Worm (Caenorhabditis elegans): ENCODE results near the gene Y42A5A.1.

Gene Y42A5A.1

DNA sequence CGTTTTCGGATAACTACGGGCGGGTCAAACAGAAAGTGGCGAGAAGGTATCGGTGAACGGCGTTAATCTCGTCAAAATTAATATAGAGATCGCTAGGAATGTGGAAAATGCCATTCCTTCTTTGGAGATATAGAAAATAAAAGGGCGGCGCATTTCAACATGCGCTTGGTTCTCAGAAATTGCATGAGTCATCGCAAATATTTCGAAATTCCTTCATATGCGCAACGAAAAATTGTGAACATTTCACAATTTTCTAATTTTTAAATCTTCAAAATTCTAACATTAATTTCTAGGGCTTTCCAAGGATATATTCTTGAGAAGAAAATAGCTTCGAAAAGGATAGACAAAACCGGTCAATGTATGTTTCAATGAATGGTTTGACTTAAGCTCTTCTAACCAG, 8.9 kb upstream of the Y42A5A.1 start:
- TF ChIP-seq unc-55 (GFP tag; optimal IDR thresholded peaks at IDR 0.05) = peak; percentile 18
- TF ChIP-seq blmp-1 (tag; optimal IDR thresholded peaks at IDR 0.05; ENCODE audit: insufficient read depth) = no peak
- no peak for TF ChIP-seq lin-11 (tag; optimal IDR thresholded peaks at IDR 0.05)
- TF ChIP-seq nhr-6 (tag; optimal IDR thresholded peaks at IDR 0.05) = no peak

DNA sequence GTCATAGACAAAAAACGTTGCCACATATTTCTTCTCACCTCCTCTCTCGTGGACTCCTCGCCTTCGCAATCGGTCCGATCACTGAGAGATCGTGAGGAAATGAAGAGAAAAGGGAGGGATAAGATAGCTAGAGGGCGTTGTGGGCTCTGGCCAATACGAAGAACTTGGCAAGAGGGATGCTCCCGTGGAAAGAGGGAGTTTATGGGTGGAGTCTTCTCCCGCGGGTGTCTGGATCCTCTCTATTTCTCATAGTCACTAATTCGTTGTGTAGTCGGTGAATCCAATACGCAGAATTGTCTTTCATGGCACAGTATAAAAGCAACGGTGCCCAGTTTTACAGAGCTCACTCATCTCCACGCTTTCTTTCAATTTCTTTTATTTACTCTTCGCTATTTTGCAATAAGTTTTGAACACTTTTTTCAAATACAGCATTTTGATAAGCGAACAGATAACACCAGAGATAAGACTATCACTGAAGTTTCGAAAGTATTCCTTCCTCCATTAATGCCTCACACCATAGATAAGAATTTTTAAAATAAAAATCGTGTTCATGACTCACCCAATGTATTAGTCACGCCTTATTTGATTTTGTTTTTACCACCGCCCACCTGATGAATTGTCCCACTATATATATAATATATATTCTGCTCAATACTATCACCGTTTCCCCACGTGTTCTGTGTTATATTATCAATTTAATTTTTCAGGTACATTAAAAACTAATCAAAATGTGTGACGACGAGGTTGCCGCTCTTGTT, 7.2 kb upstream of the Y42A5A.1 start, which contains the start of gene act-1:
act-1 (plus strand) TSS at position 708 of the 758 bp plus-strand sequence.
- TF ChIP-seq lin-13 (GFP tag; optimal IDR thresholded peaks at IDR 0.05) (no peak), nhr-21 (tag; optimal IDR thresholded peaks at IDR 0.05) (no peak), sma-9 (GFP tag; optimal IDR thresholded peaks at IDR 0.05) (peak; percentile 60), sma-9 (tag; optimal IDR thresholded peaks at IDR 0.05) (no peak), sem-4 (tag; optimal IDR thresholded peaks at IDR 0.05) (peak; percentile 9), fos-1 (tag; optimal IDR thresholded peaks at IDR 0.05) (peak; percentile 96), lsy-2 (tag; optimal IDR thresholded peaks at IDR 0.05) (peak in 1 of 2 experiments; percentile 29), F13H6.1 (tag; optimal IDR thresholded peaks at IDR 0.05) (peak; percentile 75), nhr-129 (tag; optimal IDR thresholded peaks at IDR 0.05) (peak; percentile 60)

DNA sequence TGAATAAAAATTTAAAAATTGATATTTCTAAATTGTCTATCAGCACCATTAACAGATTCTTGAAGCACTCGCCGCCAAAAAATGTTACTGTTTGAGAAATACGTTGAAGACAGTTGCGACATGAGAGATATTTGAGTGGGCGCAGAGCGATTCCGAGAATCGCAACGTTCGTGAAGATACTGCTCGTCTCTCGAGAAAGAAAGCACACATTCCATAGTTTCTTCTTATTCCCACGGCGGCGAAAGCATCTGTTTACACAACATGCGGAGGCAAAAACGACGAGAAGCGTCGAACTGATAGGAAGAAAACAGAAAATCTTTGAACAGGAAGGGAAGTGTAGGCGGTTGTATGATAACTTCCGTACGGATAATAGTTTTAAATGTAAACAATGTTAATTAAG, 5.3 kb upstream of the Y42A5A.1 start:
- peak; percentile 81 for TF ChIP-seq sma-9 (GFP tag; optimal IDR thresholded peaks at IDR 0.05)
- no peak for TF ChIP-seq sma-9 (tag; optimal IDR thresholded peaks at IDR 0.05)
- peak; percentile 86 for TF ChIP-seq F13H6.1 (tag; optimal IDR thresholded peaks at IDR 0.05)
- TF ChIP-seq nhr-10 (tag; optimal IDR thresholded peaks at IDR 0.05) = no peak
- TF ChIP-seq crh-2 (tag; optimal IDR thresholded peaks at IDR 0.05) = peak; percentile 14
- TF ChIP-seq dmd-4 (tag; optimal IDR thresholded peaks at IDR 0.05) = no peak
- no peak for TF ChIP-seq skn-1 (tag; optimal IDR thresholded peaks at IDR 0.05)
- no peak for TF ChIP-seq nhr-12 (tag; optimal IDR thresholded peaks at IDR 0.05)
- peak; percentile 38 for TF ChIP-seq ama-1 (optimal IDR thresholded peaks at IDR 0.05)
- TF ChIP-seq lin-39 (tag; optimal IDR thresholded peaks at IDR 0.05) = no peak
- TF ChIP-seq lin-13 (GFP tag; optimal IDR thresholded peaks at IDR 0.05) = peak; percentile 21
- TF ChIP-seq nhr-6 (tag; optimal IDR thresholded peaks at IDR 0.05) = peak; percentile 68
- TF ChIP-seq lsy-2 (tag; optimal IDR thresholded peaks at IDR 0.05) = peak; percentile 14 to 48
- peak; percentile 78 for TF ChIP-seq nhr-129 (tag; optimal IDR thresholded peaks at IDR 0.05)
- TF ChIP-seq sem-4 (tag; optimal IDR thresholded peaks at IDR 0.05) = peak; percentile 33
- peak; percentile 73 for TF ChIP-seq sma-3 (GFP tag; optimal IDR thresholded peaks at IDR 0.05)
- TF ChIP-seq ceh-82 (tag; optimal IDR thresholded peaks at IDR 0.05) = no peak
- peak; percentile 14 for TF ChIP-seq C34F6.9 (tag; optimal IDR thresholded peaks at IDR 0.05)
- TF ChIP-seq ztf-4 (tag; optimal IDR thresholded peaks at IDR 0.05) = peak; percentile 79

DNA sequence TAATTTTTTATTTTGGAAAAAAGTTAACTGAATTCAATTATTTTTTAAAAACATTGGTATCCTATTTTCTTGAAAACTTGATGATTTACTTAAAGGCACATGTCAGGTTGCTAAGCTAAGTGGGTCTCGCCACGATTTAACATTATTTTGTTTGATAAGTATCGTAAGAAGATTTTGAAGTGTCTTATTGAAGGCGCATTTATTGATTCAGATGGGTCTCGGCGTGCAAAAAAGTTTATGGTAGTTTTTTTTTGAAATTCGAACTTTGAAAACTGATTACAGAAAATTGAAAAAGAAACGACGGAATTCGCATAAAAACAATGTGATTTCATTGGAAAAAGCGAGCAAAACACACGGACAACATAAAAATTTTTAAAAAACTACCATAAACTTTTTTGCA, 4.8 kb upstream of the Y42A5A.1 start:
- no peak for TF ChIP-seq crh-2 (tag; optimal IDR thresholded peaks at IDR 0.05)
- TF ChIP-seq unc-62 (GFP tag; optimal IDR thresholded peaks at IDR 0.05) = no peak
- no peak for TF ChIP-seq gmeb-1 (tag; optimal IDR thresholded peaks at IDR 0.05)
- TF ChIP-seq nhr-12 (tag; optimal IDR thresholded peaks at IDR 0.05) = no peak
- no peak for TF ChIP-seq ama-1 (optimal IDR thresholded peaks at IDR 0.05)
- TF ChIP-seq F13H6.1 (tag; optimal IDR thresholded peaks at IDR 0.05) = no peak
- no peak for TF ChIP-seq R02D3.7 (tag; optimal IDR thresholded peaks at IDR 0.05)
- TF ChIP-seq mbf-1 (tag; optimal IDR thresholded peaks at IDR 0.05) = no peak
- no peak for TF ChIP-seq lsy-2 (tag; optimal IDR thresholded peaks at IDR 0.05)
- no peak for TF ChIP-seq nhr-237 (tag; optimal IDR thresholded peaks at IDR 0.05)

DNA sequence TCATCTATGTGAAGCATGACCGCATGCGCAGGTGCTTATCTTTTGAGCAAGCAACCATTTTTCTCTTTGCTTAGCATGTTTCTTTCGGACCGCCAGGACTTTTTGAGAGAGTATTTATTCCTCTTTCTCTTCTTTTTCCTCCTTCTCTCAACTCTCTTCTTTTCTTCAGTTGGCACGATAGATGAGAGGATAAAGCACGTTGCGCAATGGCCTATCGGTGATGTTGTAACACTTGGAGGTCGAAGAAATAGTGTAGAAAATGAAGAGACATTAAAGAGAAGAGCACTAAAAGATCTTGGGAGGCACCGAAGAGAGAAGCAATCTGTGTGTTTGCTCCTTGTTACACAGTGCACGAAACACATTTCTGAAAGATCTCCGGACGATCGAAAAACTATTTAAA, 4.1 kb upstream of the Y42A5A.1 start:
- TF ChIP-seq egl-27 (tag; optimal IDR thresholded peaks at IDR 0.05) = no peak
- TF ChIP-seq lsy-2 (tag; optimal IDR thresholded peaks at IDR 0.05) = peak in 1 of 2 experiments; percentile 62
- peak; percentile 33 for TF ChIP-seq lin-13 (GFP tag; optimal IDR thresholded peaks at IDR 0.05)
- TF ChIP-seq mdl-1 (tag; optimal IDR thresholded peaks at IDR 0.05) = peak; percentile 19 to 37
- peak; percentile 38 for TF ChIP-seq mab-5 (tag; optimal IDR thresholded peaks at IDR 0.05)
- TF ChIP-seq C34F6.9 (tag; optimal IDR thresholded peaks at IDR 0.05) = peak; percentile 68
- peak; percentile 84 for TF ChIP-seq F13H6.1 (tag; optimal IDR thresholded peaks at IDR 0.05)
- TF ChIP-seq unc-55 (GFP tag; optimal IDR thresholded peaks at IDR 0.05) = peak; percentile 29
- no peak for TF ChIP-seq nhr-6 (tag; optimal IDR thresholded peaks at IDR 0.05)
- peak; percentile 61 for TF ChIP-seq sma-9 (GFP tag; optimal IDR thresholded peaks at IDR 0.05)
- TF ChIP-seq sma-9 (tag; optimal IDR thresholded peaks at IDR 0.05) = no peak
- peak; percentile 5 for TF ChIP-seq Y55F3AM.14 (GFP tag; optimal IDR thresholded peaks at IDR 0.05)
- no peak for TF ChIP-seq aly-2 (tag; optimal IDR thresholded peaks at IDR 0.05)
- TF ChIP-seq nhr-129 (tag; optimal IDR thresholded peaks at IDR 0.05) = peak; percentile 77

Data from whole organism, L2 larva.